Worm (Caenorhabditis elegans) whole organism, mixed stage, embryonic: ENCODE measurements around the gene str-130.

Experiments used
- nhr-237 ChIP-seq: fragments of 150-350 bp; optimal IDR thresholded peaks from 2 replicates; lab custom pipeline; 2014; ENCODE audit warnings: missing biosample characterization, missing genetic modification characterization
- snpc-4 ChIP-seq: fragments of 150-350 bp; optimal IDR thresholded peaks from 2 replicates; lab custom pipeline; 2014; ENCODE audit warnings: missing biosample characterization, missing genetic modification characterization

ce11 chrV:8073162-8073561 lies 17.3 kb downstream of the str-130 start:
- TF ChIP-seq snpc-4 (no peak), nhr-237 (tag; lab: Kevin White, UChicago) (no peak)
